Worm (Caenorhabditis elegans) whole organism, young adult: ENCODE results near the gene twk-17.
A peak's percentile ranks its signal among the peaks of the same experiment; 100 is the strongest.

Source experiments
- C17E4.6 ChIP-seq: fragments of 200-800 bp; sonication (Bioruptor generic); IDR thresholded peaks from 2 replicates; pipeline ENCODE4 v1.3.6; 2022; ENCODE audit warnings: missing genetic modification reagents, missing genetic modification characterization, missing compliant biosample characterization
- F57A8.1 ChIP-seq: fragments of 200-800 bp; sonication (Bioruptor generic); optimal IDR thresholded peaks from 2 replicates; lab custom pipeline; 2018; ENCODE audit warnings: mild to moderate bottlenecking, missing genetic modification characterization, moderate library complexity, missing compliant biosample characterization
- K11D2.4 ChIP-seq: fragments of 200-800 bp; sonication (Bioruptor generic); IDR thresholded peaks from 2 replicates; pipeline ENCODE4 v1.3.6; 2022; ENCODE audit warnings: missing genetic modification reagents, missing genetic modification characterization, missing compliant biosample characterization
- Y53F4B.3 ChIP-seq: fragments of 200-800 bp; sonication (Bioruptor generic); IDR thresholded peaks from 2 replicates; pipeline ENCODE4 v1.3.6; 2022; ENCODE audit warnings: missing genetic modification reagents, missing genetic modification characterization, missing compliant biosample characterization
- aptf-3 ChIP-seq: fragments of 200-800 bp; sonication (Bioruptor generic); IDR thresholded peaks from 2 replicates; pipeline ENCODE4 v1.3.6; 2022; ENCODE audit warnings: missing genetic modification characterization, missing compliant biosample characterization
- atf-7 ChIP-seq: sonication (generic microtip); optimal IDR thresholded peaks from 2 replicates; lab custom pipeline; 2017; ENCODE audit warnings: mild to moderate bottlenecking, missing genetic modification characterization, missing compliant biosample characterization
- attf-3 ChIP-seq: fragments of 200-800 bp; sonication (Bioruptor generic); conservative IDR thresholded peaks from 2 replicates; pipeline ENCODE4 v1.3.6; 2022; ENCODE audit warnings: missing genetic modification reagents, missing genetic modification characterization, missing compliant biosample characterization
- cebp-1 ChIP-seq, 2 experiments: fragments of 200-800 bp in 1 of 2; sonication (Bioruptor generic) in 1 of 2; sonication (generic microtip) in 1 of 2; IDR thresholded peaks in 1 of 2; optimal IDR thresholded peaks in 1 of 2; 2 replicates each; pipeline versions ENCODE4 v1.3.6 to Lab custom; 2017 to 2022; ENCODE audit warnings: missing compliant biosample characterization in 2 of 2, missing genetic modification characterization in 2 of 2, mild to moderate bottlenecking in 1 of 2, missing genetic modification reagents in 1 of 2, moderate library complexity in 1 of 2
- ets-4 ChIP-seq: fragments of 200-800 bp; sonication (Bioruptor generic); optimal IDR thresholded peaks from 2 replicates; lab custom pipeline; 2018; ENCODE audit warnings: mild to moderate bottlenecking, missing genetic modification characterization, missing compliant biosample characterization
- him-1 ChIP-seq: sonication (generic microtip); optimal IDR thresholded peaks from 2 replicates; lab custom pipeline; 2016; ENCODE audit warnings: missing genotype, missing genetic modification reagents, missing genetic modification characterization, missing compliant biosample characterization
- let-607 ChIP-seq, 2 experiments: fragments of 200-800 bp in 1 of 2; sonication (Bioruptor generic) in 1 of 2; sonication (generic microtip) in 1 of 2; optimal IDR thresholded peaks; 2 replicates each; lab custom pipeline; 2016 to 2018; ENCODE audit warnings: mild to moderate bottlenecking in 2 of 2, missing compliant biosample characterization in 2 of 2, missing genetic modification characterization in 2 of 2, moderate library complexity in 2 of 2, missing genotype in 1 of 2
- lin-26 ChIP-seq: fragments of 200-800 bp; sonication (Bioruptor generic); IDR thresholded peaks from 2 replicates; pipeline ENCODE4 v1.3.6; 2022; ENCODE audit warnings: missing genetic modification reagents, missing genetic modification characterization, missing compliant biosample characterization
- lir-1 ChIP-seq: fragments of 200-800 bp; sonication (Bioruptor generic); conservative IDR thresholded peaks from 2 replicates; pipeline ENCODE4 v1.3.6; 2022; ENCODE audit warnings: missing genetic modification reagents, missing genetic modification characterization, missing compliant biosample characterization
- mxl-1 ChIP-seq: sonication (generic microtip); optimal IDR thresholded peaks from 2 replicates; lab custom pipeline; 2016; ENCODE audit warnings: missing genetic modification characterization, missing compliant biosample characterization
- nfya-2 ChIP-seq: fragments of 200-800 bp; sonication (Bioruptor generic); IDR thresholded peaks from 2 replicates; pipeline ENCODE4 v1.3.6; 2022; ENCODE audit warnings: missing genetic modification reagents, missing genetic modification characterization, missing compliant biosample characterization
- nhr-80 ChIP-seq: sonication (generic microtip); optimal IDR thresholded peaks from 2 replicates; lab custom pipeline; 2016; ENCODE audit warnings: missing genetic modification characterization, missing compliant biosample characterization
- nhr-90 ChIP-seq: sonication (generic microtip); optimal IDR thresholded peaks from 2 replicates; lab custom pipeline; 2016; ENCODE audit warnings: missing genotype, mild to moderate bottlenecking, missing genetic modification characterization, missing compliant biosample characterization
- pbrm-1 ChIP-seq: fragments of 200-800 bp; sonication (Bioruptor generic); IDR thresholded peaks from 2 replicates; pipeline ENCODE4 v1.3.6; 2022; ENCODE audit warnings: missing genetic modification reagents, missing genetic modification characterization, missing compliant biosample characterization
- pha-4 ChIP-seq: fragments of 150-350 bp; sonication (generic microtip); optimal IDR thresholded peaks from 2 replicates; lab custom pipeline; 2014; ENCODE audit warnings: missing biosample characterization, missing genetic modification reagents, missing genetic modification characterization
- repo-1 ChIP-seq: sonication (generic microtip); optimal IDR thresholded peaks from 2 replicates; lab custom pipeline; 2017; ENCODE audit warnings: mild to moderate bottlenecking, missing genetic modification characterization, missing compliant biosample characterization
- rpc-1 ChIP-seq, 2 experiments: fragments of 150-350 bp in 1 of 2; sonication (generic microtip) in 1 of 2; optimal IDR thresholded peaks; 2 replicates each; lab custom pipeline; 2014 to 2018; ENCODE audit warnings: missing biosample characterization in 1 of 2, missing genetic modification characterization in 1 of 2, missing genetic modification reagents in 1 of 2, missing genotype in 1 of 2
- sdz-38 ChIP-seq: sonication (generic microtip); optimal IDR thresholded peaks from 2 replicates; lab custom pipeline; 2016; ENCODE audit warnings: missing genotype, missing genetic modification characterization, missing compliant biosample characterization
- sea-2 ChIP-seq: fragments of 200-800 bp; sonication (Bioruptor generic); IDR thresholded peaks from 2 replicates; pipeline ENCODE4 v1.3.6; 2022; ENCODE audit warnings: missing genetic modification characterization, missing compliant biosample characterization
- snpc-1.1 ChIP-seq: sonication (generic microtip); optimal IDR thresholded peaks from 2 replicates; lab custom pipeline; 2017; ENCODE audit warnings: missing genetic modification characterization, mild to moderate bottlenecking, missing compliant biosample characterization, antibody characterized with exemption, moderate library complexity, missing genotype, missing genetic modification reagents; ENCODE audit not compliant: insufficient read depth
- tbp1 ChIP-seq: fragments of 200-800 bp; sonication (Bioruptor generic); optimal IDR thresholded peaks from 2 replicates; lab custom pipeline; 2018; ENCODE audit warnings: mild to moderate bottlenecking, missing genetic modification characterization, missing compliant biosample characterization
- xnd-1 ChIP-seq: sonication (generic microtip); optimal IDR thresholded peaks from 2 replicates; lab custom pipeline; 2016; ENCODE audit warnings: missing genotype, missing genetic modification reagents, missing genetic modification characterization, missing compliant biosample characterization
- zfh-2 ChIP-seq: fragments of 200-800 bp; sonication (Bioruptor generic); conservative IDR thresholded peaks from 2 replicates; pipeline ENCODE4 v1.3.6; 2022; ENCODE audit warnings: missing genetic modification reagents, missing genetic modification characterization, missing compliant biosample characterization
- ztf-25 ChIP-seq: fragments of 200-800 bp; sonication (Bioruptor generic); IDR thresholded peaks from 2 replicates; pipeline ENCODE4 v1.3.6; 2022; ENCODE audit warnings: missing genetic modification reagents, missing genetic modification characterization, missing compliant biosample characterization
- ztf-26 ChIP-seq: sonication (generic microtip); optimal IDR thresholded peaks from 2 replicates; lab custom pipeline; 2017; ENCODE audit warnings: missing genetic modification characterization, missing compliant biosample characterization

twk-17 gene

DNA sequence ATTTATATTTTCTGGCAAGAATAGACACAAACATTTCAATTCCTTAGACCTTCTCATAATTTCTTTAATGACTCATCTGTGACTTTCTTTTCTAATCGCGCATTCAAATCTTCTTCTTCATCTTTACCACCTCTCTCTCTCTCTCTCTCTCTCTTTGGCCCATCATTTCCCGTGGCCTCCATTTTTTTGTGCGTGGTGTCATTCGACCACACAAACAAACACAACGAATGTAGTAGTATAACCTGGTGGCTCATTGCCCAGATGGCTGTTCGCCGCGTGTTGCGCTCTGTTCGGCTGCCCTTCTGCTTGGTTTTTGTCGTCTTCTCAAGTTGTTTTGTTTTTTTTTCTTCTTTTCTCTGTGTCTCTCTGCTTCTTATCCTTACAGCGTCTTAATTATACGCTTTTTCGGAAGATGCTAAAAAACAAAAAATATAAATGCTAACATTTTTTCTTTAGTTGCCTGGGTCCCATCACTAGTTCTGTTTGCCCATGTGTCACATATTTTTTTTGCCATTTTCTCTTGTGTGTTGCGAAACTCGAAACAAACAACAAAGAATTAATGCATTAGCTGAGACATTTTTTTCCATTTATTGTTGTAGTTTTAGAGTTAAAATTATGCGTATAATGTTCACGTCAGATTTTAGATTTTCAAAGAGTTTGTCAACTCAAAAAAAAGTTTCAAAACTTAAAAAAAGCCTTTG, 30.3 kb downstream of the twk-17 start:
- TF ChIP-seq tbp1 (no peak), cebp-1 (GFP tag; IDR thresholded peaks at IDR 0.05; lab: Robert Waterston, UW) (peak; percentile 58; the same call in 1 of the 2 replicates), cebp-1 (tag; optimal IDR thresholded peaks at IDR 0.05; lab: Kevin White, UChicago) (peak; percentile 57), K11D2.4 (GFP tag; lab: Robert Waterston, UW) (no peak), sdz-38 (no peak), snpc-1.1 (tag; lab: Kevin White, UChicago) (no peak), pha-4 (tag; lab: Kevin White, UChicago) (no peak), zfh-2 (no peak), xnd-1 (tag; lab: Kevin White, UChicago) (no peak), lin-26 (peak; percentile 19; the same call in 1 of the 2 replicates), F57A8.1 (GFP tag; lab: Kevin White, UChicago) (no peak)

DNA sequence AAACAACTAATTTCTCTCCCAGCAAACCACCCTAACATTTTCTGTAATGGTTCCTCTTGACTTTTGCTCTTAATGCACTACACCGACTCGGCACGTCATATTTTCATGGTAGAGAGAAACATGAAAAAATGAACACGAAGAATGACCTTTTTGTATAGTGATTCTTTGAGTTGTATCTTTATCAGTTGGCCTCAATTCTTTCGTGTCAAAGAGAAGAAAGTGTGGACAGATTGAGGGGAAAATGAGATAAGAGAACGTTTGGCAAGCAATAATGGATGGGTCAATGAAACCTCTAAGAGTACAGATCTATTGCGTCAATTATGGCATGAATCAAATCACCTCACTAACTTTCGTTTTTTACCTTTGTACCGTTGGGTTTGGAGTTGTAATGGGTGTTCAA, 31.9 kb downstream of the twk-17 start:
- TF ChIP-seq let-607 (tag; optimal IDR thresholded peaks at IDR 0.05; lab: Kevin White, UChicago) (peak in 1 of 2 experiments; percentile 23), nhr-80 (tag; lab: Kevin White, UChicago) (peak; percentile 94), lir-1 (GFP tag; lab: Robert Waterston, UW) (no peak), mxl-1 (tag; lab: Kevin White, UChicago) (no peak), repo-1 (tag; lab: Kevin White, UChicago) (no peak), ets-4 (GFP tag; lab: Kevin White, UChicago) (peak; percentile 24), cebp-1 (GFP tag; IDR thresholded peaks at IDR 0.05; lab: Robert Waterston, UW) (no peak), cebp-1 (tag; optimal IDR thresholded peaks at IDR 0.05; lab: Kevin White, UChicago) (peak; percentile 22)
- TF ChIP-seq, all 124 proteins: peak for 4

- peak; percentile 49; the same call in 1 of the 2 replicates for TF ChIP-seq zfh-2
- TF ChIP-seq Y53F4B.3 (GFP tag; lab: Robert Waterston, UW), result no peak
Observed at ce11 chrX:7573629-7574028, 34.3 kb downstream of the twk-17 start.

ce11 chrX:7573572-7573628, 34.5 kb downstream of the twk-17 start, which contains the start of the genes unc-98 and F08C6.18:
TSS of gene unc-98 (minus strand) at chrX:7573619.
TSS of gene F08C6.18 (minus strand) at chrX:7573628.
- no peak for TF ChIP-seq attf-3 (GFP tag; lab: Robert Waterston, UW)
- no peak for TF ChIP-seq pbrm-1
- no peak for TF ChIP-seq ztf-25 (GFP tag; lab: Robert Waterston, UW)
- no peak for TF ChIP-seq nhr-90 (tag; lab: Kevin White, UChicago)
- no peak for TF ChIP-seq ztf-26 (tag; lab: Kevin White, UChicago)
- no peak for TF ChIP-seq tbp1
- TF ChIP-seq xnd-1 (tag; lab: Kevin White, UChicago), result no peak
- TF ChIP-seq nfya-2 (GFP tag; lab: Robert Waterston, UW), result no peak
- no peak for TF ChIP-seq him-1 (tag; lab: Kevin White, UChicago)
- no peak for TF ChIP-seq C17E4.6 (GFP tag; lab: Robert Waterston, UW)
- TF ChIP-seq sea-2 (GFP tag; lab: Robert Waterston, UW), result no peak

DNA sequence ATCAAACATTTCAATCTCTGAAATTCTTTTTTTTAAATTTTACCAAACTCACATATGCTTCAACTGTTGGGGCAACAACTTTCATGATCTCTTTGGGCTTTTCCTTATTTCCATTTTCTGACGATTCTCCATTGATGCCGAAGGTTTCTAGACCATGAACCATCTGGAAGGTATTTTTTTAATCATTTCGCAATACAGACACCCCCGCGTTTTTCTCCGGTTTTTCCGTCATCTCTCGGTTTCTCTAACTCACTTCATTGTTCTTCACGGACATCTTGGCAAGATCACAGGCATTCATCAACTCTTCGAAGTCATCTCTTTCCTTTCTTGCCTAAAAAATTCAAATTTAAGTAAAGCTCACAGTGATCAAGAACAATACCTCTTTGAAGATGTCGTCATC, 34.7 kb downstream of the twk-17 start:
- TF ChIP-seq rpc-1 (optimal IDR thresholded peaks at IDR 0.05; lab: Kevin White, UChicago), result no peak
- no peak for TF ChIP-seq rpc-1 (tag; optimal IDR thresholded peaks at IDR 0.05; lab: Kevin White, UChicago)
- no peak for TF ChIP-seq atf-7 (tag; lab: Kevin White, UChicago)
- TF ChIP-seq cebp-1 (GFP tag; IDR thresholded peaks at IDR 0.05; lab: Robert Waterston, UW), result no peak
- peak; percentile 75 for TF ChIP-seq cebp-1 (tag; optimal IDR thresholded peaks at IDR 0.05; lab: Kevin White, UChicago)

- TF ChIP-seq aptf-3 (GFP tag; lab: Robert Waterston, UW), result no peak
Observed at ce11 chrX:7572057-7572456, 35.8 kb downstream of the twk-17 start, which contains the start of gene pcyt-1. TSS of gene pcyt-1 (plus strand) at chrX:7572357.
